Worm (Caenorhabditis elegans): ENCODE data around the gene F40A3.1.

Gene F40A3.1

DNA sequence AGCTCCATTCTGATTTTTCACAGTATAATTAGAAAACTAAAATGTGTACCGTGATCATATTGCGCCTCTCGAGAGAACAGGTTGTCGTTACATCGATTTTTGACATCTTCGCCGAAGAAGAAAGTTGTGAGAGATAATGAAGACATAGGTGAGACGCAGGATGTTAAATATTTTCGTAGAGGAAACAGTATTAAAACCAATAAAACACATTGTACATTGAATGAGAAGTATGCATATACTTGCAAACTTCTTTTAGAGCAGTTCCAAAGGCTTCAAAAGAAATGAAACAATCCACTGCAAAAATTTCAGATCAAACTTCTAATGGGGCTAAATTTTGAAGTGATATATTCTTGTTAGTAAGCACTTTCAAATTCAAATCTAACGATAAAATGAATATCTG, 20.6 kb upstream of the F40A3.1 start, which contains the start of gene nipi-4:
Gene nipi-4, minus strand, starts transcription at position 101 of the 400 bp plus-strand sequence.
- TF ChIP-seq nhr-25 (tag; optimal IDR thresholded peaks at IDR 0.05) = no peak
- no peak for TF ChIP-seq ceh-16 (tag; optimal IDR thresholded peaks at IDR 0.05)
- TF ChIP-seq nhr-12 (tag; optimal IDR thresholded peaks at IDR 0.05) = no peak
- no peak for TF ChIP-seq elt-2 (tag; optimal IDR thresholded peaks at IDR 0.05)
- TF ChIP-seq nhr-23 (tag; optimal IDR thresholded peaks at IDR 0.05) = peak; percentile 4
- TF ChIP-seq egl-5 (tag; optimal IDR thresholded peaks at IDR 0.05) = no peak
- no peak for TF ChIP-seq aly-2 (tag; optimal IDR thresholded peaks at IDR 0.05)
- TF ChIP-seq ztf-11 (tag; optimal IDR thresholded peaks at IDR 0.05) = no peak

ce11 chrV:7872945-7873344, 18.4 kb upstream of the F40A3.1 start:
- TF ChIP-seq ceh-9 (tag; optimal IDR thresholded peaks at IDR 0.05) (no peak), nhr-28 (tag; optimal IDR thresholded peaks at IDR 0.05) (no peak), fkh-10 (GFP tag; optimal IDR thresholded peaks at IDR 0.05) (peak; percentile 58), nhr-23 (tag; optimal IDR thresholded peaks at IDR 0.05) (no peak), eor-1 (tag; optimal IDR thresholded peaks at IDR 0.05) (no peak), nhr-76 (tag; optimal IDR thresholded peaks at IDR 0.05) (no peak), elt-2 (tag; optimal IDR thresholded peaks at IDR 0.05) (no peak)

DNA sequence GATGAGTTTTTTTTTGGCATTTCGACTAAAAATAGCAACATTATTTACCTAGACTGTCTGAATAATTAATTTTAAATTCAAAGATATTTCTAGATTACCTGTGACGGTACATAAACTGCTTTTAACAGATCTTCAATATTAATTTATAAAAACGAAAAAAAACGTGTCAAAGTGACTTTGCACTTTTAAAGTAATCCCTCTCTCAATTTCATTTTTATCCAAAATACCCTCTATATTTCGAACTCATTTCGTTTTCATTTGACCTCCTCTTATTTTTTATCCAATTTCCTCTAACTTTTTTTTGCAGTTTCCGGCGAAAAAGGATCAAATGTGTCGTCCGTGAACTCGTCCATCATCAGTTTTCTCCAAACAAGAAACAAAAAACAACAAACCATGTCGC, 15.9 kb upstream of the F40A3.1 start, which contains the start of gene F40A3.4:
Gene F40A3.4, plus strand, starts transcription at position 301 of the 400 bp plus-strand sequence.
- no peak for TF ChIP-seq pha-4 (tag; optimal IDR thresholded peaks at IDR 0.05)
- TF ChIP-seq mdl-1 (tag; optimal IDR thresholded peaks at IDR 0.05) = no peak
- no peak for TF ChIP-seq eor-1 (tag; optimal IDR thresholded peaks at IDR 0.05)
- no peak for TF ChIP-seq ceh-16 (tag; optimal IDR thresholded peaks at IDR 0.05)
- no peak for TF ChIP-seq sea-2 (GFP tag; optimal IDR thresholded peaks at IDR 0.05)
- TF ChIP-seq daf-12 (tag; optimal IDR thresholded peaks at IDR 0.05) = no peak
- TF ChIP-seq ZK546.5 (tag; optimal IDR thresholded peaks at IDR 0.05) = no peak

- peak; percentile 17 for TF ChIP-seq elt-2 (tag; optimal IDR thresholded peaks at IDR 0.05)
- TF ChIP-seq ceh-28 (tag; optimal IDR thresholded peaks at IDR 0.05) = no peak
- TF ChIP-seq nfya-1 (tag; optimal IDR thresholded peaks at IDR 0.05; ENCODE audit: insufficient read depth) = peak; percentile 25
- no peak for TF ChIP-seq egl-5 (tag; optimal IDR thresholded peaks at IDR 0.05)
- TF ChIP-seq pha-4 (tag; optimal IDR thresholded peaks at IDR 0.05) = peak; percentile 70
Measured at ce11 chrV:7876881-7877475, 14.4 kb upstream of the F40A3.1 start, which contains the start of gene F40A3.3. Gene F40A3.3, plus strand, starts transcription at chrV:7877444.

ce11 chrV:7878411-7878964, 12.8 kb upstream of the F40A3.1 start, which contains the start of gene F40A3.2:
Gene F40A3.2, plus strand, starts transcription at chrV:7878914.
- TF ChIP-seq unc-62 (GFP tag; optimal IDR thresholded peaks at IDR 0.05) (no peak), pqm-1 (tag; optimal IDR thresholded peaks at IDR 0.05) (no peak), nhr-28 (tag; optimal IDR thresholded peaks at IDR 0.05) (no peak), elt-1 (tag; optimal IDR thresholded peaks at IDR 0.05) (no peak), ama-1 (optimal IDR thresholded peaks at IDR 0.05) (peak; percentile 27), nhr-43 (tag; optimal IDR thresholded peaks at IDR 0.05; ENCODE audit: poor library complexity, severe bottlenecking) (no peak), jun-1 (tag; optimal IDR thresholded peaks at IDR 0.05) (no peak), nhr-237 (tag; optimal IDR thresholded peaks at IDR 0.05) (no peak)

- TF ChIP-seq lin-39 (tag; optimal IDR thresholded peaks at IDR 0.05) = peak; percentile 12
- TF ChIP-seq hmg-11 (tag; optimal IDR thresholded peaks at IDR 0.05) = no peak
Measured at ce11 chrV:7884441-7884840, 6.9 kb upstream of the F40A3.1 start.

DNA sequence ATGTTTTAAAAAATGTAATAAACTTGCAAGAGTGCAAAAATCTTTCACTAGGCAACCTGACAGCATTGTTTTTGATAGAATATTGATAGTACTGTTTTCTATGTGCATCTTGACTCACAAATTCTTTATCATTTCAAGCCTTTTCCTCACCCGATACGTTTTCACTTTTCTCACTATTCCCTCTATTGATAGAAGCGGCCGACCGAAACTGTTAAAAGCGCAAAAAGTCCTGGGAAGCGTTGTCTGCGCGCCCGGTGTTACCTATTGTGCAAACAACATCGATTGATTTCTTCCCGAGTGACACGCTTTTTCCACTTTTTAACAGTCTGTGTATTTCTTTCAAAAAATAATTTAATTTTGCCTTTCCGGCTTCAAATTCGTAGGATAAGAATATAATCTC, 3.3 kb upstream of the F40A3.1 start:
- no peak for TF ChIP-seq lin-15B (tag; optimal IDR thresholded peaks at IDR 0.05)
- TF ChIP-seq mml-1 (tag; optimal IDR thresholded peaks at IDR 0.05) = no peak
- TF ChIP-seq aly-2 (tag; optimal IDR thresholded peaks at IDR 0.05) = no peak
- TF ChIP-seq nhr-28 (tag; optimal IDR thresholded peaks at IDR 0.05) = no peak
- TF ChIP-seq egl-5 (tag; optimal IDR thresholded peaks at IDR 0.05) = no peak
- peak; percentile 77 for TF ChIP-seq pqm-1 (tag; optimal IDR thresholded peaks at IDR 0.05)
- TF ChIP-seq ceh-28 (tag; optimal IDR thresholded peaks at IDR 0.05) = no peak
- no peak for TF ChIP-seq tbx-2 (tag; optimal IDR thresholded peaks at IDR 0.05)
- TF ChIP-seq elt-1 (tag; optimal IDR thresholded peaks at IDR 0.05) = no peak
- TF ChIP-seq zag-1 (tag; optimal IDR thresholded peaks at IDR 0.05) = no peak
- peak; percentile 47 for TF ChIP-seq snpc-4 (tag; optimal IDR thresholded peaks at IDR 0.05)
- TF ChIP-seq ceh-16 (tag; optimal IDR thresholded peaks at IDR 0.05) = no peak
- no peak for TF ChIP-seq nhr-77 (tag; optimal IDR thresholded peaks at IDR 0.05)
- TF ChIP-seq elt-2 (tag; optimal IDR thresholded peaks at IDR 0.05) = peak; percentile 48
- peak; percentile 50 for TF ChIP-seq pha-4 (tag; optimal IDR thresholded peaks at IDR 0.05)
